Fruit fly (Drosophila melanogaster) whole organism, embryonic: ENCODE data around the gene Srp14.

ENCODE experiments used
- Abd-B ChIP-seq: fragments of 200-800 bp; sonication (Bioruptor generic); optimal IDR thresholded peaks from 2 replicates; lab custom pipeline; 2018; ENCODE audit warnings: missing biosample characterization, mild to moderate bottlenecking, missing genetic modification characterization, moderate library complexity
- Asciz ChIP-seq: fragments of 200-800 bp; sonication (Bioruptor generic); optimal IDR thresholded peaks from 2 replicates; lab custom pipeline; 2017; ENCODE audit warnings: missing biosample characterization, mild to moderate bottlenecking, missing genetic modification characterization, missing genetic modification reagents
- Bgb ChIP-seq: fragments of 200-800 bp; sonication (Bioruptor generic); IDR thresholded peaks from 2 replicates; pipeline ENCODE4 v1.3.6; 2022; ENCODE audit warnings: missing biosample characterization, missing genetic modification characterization; ENCODE audit not compliant: partially characterized antibody
- CG10267 ChIP-seq: fragments of 200-800 bp; sonication (Bioruptor generic); optimal IDR thresholded peaks from 2 replicates; lab custom pipeline; 2018; ENCODE audit warnings: missing biosample characterization, mild to moderate bottlenecking, missing genetic modification characterization, moderate library complexity
- CG10366 ChIP-seq: fragments of 200-800 bp; sonication (Bioruptor generic); IDR thresholded peaks from 2 replicates; pipeline ENCODE4 v1.3.6; 2022; ENCODE audit warnings: missing biosample characterization, missing genetic modification characterization
- CG10979 ChIP-seq: fragments of 200-800 bp; sonication (Bioruptor generic); optimal IDR thresholded peaks from 2 replicates; lab custom pipeline; 2018; ENCODE audit warnings: missing biosample characterization, mild to moderate bottlenecking, missing genetic modification characterization, moderate library complexity
- CG12219 ChIP-seq: fragments of 200-800 bp; sonication (Bioruptor generic); optimal IDR thresholded peaks from 3 replicates; lab custom pipeline; 2018; ENCODE audit warnings: missing biosample characterization, mild to moderate bottlenecking, missing genetic modification characterization
- CG16813 ChIP-seq: fragments of 200-800 bp; sonication (Bioruptor generic); IDR thresholded peaks from 3 replicates; pipeline ENCODE4 v1.3.6; 2022; ENCODE audit warnings: missing biosample characterization, missing genetic modification characterization; ENCODE audit not compliant: partially characterized antibody
- CG17186 ChIP-seq: fragments of 200-800 bp; sonication (Bioruptor generic); optimal IDR thresholded peaks from 3 replicates; lab custom pipeline; 2017; ENCODE audit warnings: missing biosample characterization, missing genetic modification reagents, missing genetic modification characterization
- CG1792 ChIP-seq: fragments of 200-800 bp; sonication (Bioruptor generic); optimal IDR thresholded peaks from 2 replicates; lab custom pipeline; 2016; ENCODE audit warnings: missing biosample characterization, missing genetic modification characterization
- CG18619 ChIP-seq: fragments of 200-800 bp; sonication (Bioruptor generic); optimal IDR thresholded peaks from 3 replicates; lab custom pipeline; 2017; ENCODE audit warnings: missing biosample characterization, mild to moderate bottlenecking, missing genetic modification characterization
- CG30020 ChIP-seq: fragments of 200-800 bp; optimal IDR thresholded peaks from 2 replicates; lab custom pipeline; 2019; ENCODE audit warnings: missing biosample characterization, mild to moderate bottlenecking, missing genetic modification characterization, moderate library complexity
- CG34422 ChIP-seq: fragments of 200-800 bp; sonication (Bioruptor generic); IDR thresholded peaks from 3 replicates; pipeline ENCODE4 v1.3.6; 2022; ENCODE audit warnings: missing biosample characterization, missing genetic modification characterization
- CG3838 ChIP-seq: fragments of 200-800 bp; sonication (Bioruptor generic); optimal IDR thresholded peaks from 3 replicates; lab custom pipeline; 2016; ENCODE audit warnings: missing biosample characterization, missing genetic modification characterization
- CG4424 ChIP-seq: fragments of 200-800 bp; sonication (Bioruptor generic); optimal IDR thresholded peaks from 3 replicates; lab custom pipeline; 2016; ENCODE audit warnings: missing biosample characterization, missing genetic modification characterization
- CG8944 ChIP-seq: fragments of 200-800 bp; sonication (Bioruptor generic); optimal IDR thresholded peaks from 3 replicates; lab custom pipeline; 2016; ENCODE audit warnings: missing biosample characterization, missing genetic modification characterization
- CG9932 ChIP-seq: fragments of 200-800 bp; sonication (Bioruptor generic); IDR thresholded peaks from 2 replicates; pipeline ENCODE4 v1.3.6; 2022; ENCODE audit warnings: missing biosample characterization, missing genetic modification characterization
- Eip74EF ChIP-seq, 2 experiments: fragments of 200-800 bp in 1 of 2; fragments of >200 bp in 1 of 2; sonication (Bioruptor generic) in 1 of 2; optimal IDR thresholded peaks; 2 replicates each; lab custom pipeline; 2017 to 2019; ENCODE audit warnings: missing biosample characterization in 2 of 2, missing genetic modification characterization in 2 of 2, mild to moderate bottlenecking in 1 of 2, moderate library complexity in 1 of 2
- H15 ChIP-seq: fragments of 200-800 bp; sonication (Bioruptor generic); IDR thresholded peaks from 3 replicates; pipeline ENCODE4 v1.3.6; 2022; ENCODE audit warnings: missing biosample characterization, missing genetic modification characterization
- Hmx ChIP-seq: fragments of 200-800 bp; sonication (Bioruptor generic); optimal IDR thresholded peaks from 2 replicates; lab custom pipeline; 2016; ENCODE audit warnings: missing biosample characterization, missing genetic modification characterization
- Hr3 ChIP-seq: fragments of 200-800 bp; sonication (Bioruptor generic); optimal IDR thresholded peaks from 3 replicates; lab custom pipeline; 2016; ENCODE audit warnings: missing biosample characterization, missing genetic modification characterization
- Jarid2 ChIP-seq: fragments of 200-800 bp; sonication (Bioruptor generic); optimal IDR thresholded peaks from 3 replicates; lab custom pipeline; 2017; ENCODE audit warnings: mild to moderate bottlenecking, missing biosample characterization, missing genetic modification reagents, missing genetic modification characterization
- Lhr ChIP-seq: fragments of 200-800 bp; sonication (Bioruptor generic); optimal IDR thresholded peaks from 3 replicates; lab custom pipeline; 2017; ENCODE audit warnings: mild to moderate bottlenecking, missing biosample characterization, missing genetic modification reagents, missing genetic modification characterization
- NK7.1 ChIP-seq: fragments of 200-800 bp; sonication (Bioruptor generic); optimal IDR thresholded peaks from 3 replicates; lab custom pipeline; 2016; ENCODE audit warnings: missing biosample characterization, missing genetic modification characterization
- Oaz ChIP-seq: fragments of 200-800 bp; sonication (Bioruptor generic); IDR thresholded peaks from 2 replicates; pipeline ENCODE4 v1.3.6; 2022; ENCODE audit warnings: missing biosample characterization, missing genetic modification characterization
- Oli ChIP-seq: fragments of 200-800 bp; sonication (Bioruptor generic); optimal IDR thresholded peaks from 2 replicates; lab custom pipeline; 2018; ENCODE audit warnings: missing biosample characterization, mild to moderate bottlenecking, missing genetic modification characterization, moderate library complexity
- PHDP ChIP-seq: fragments of 200-800 bp; sonication (Bioruptor generic); optimal IDR thresholded peaks from 3 replicates; lab custom pipeline; 2018; ENCODE audit warnings: missing biosample characterization, mild to moderate bottlenecking, missing genetic modification characterization, moderate library complexity
- Ptx1 ChIP-seq: fragments of 200-800 bp; sonication (Bioruptor generic); IDR thresholded peaks from 2 replicates; pipeline ENCODE4 v1.3.6; 2022; ENCODE audit warnings: missing biosample characterization, missing genetic modification characterization
- Vsx1 ChIP-seq: fragments of 200-800 bp; sonication (Bioruptor generic); optimal IDR thresholded peaks from 2 replicates; lab custom pipeline; 2017; ENCODE audit warnings: missing biosample characterization, mild to moderate bottlenecking, missing genetic modification characterization, missing genetic modification reagents
- al ChIP-seq: fragments of 200-800 bp; sonication (Bioruptor generic); IDR thresholded peaks from 2 replicates; pipeline ENCODE4 v1.3.6; 2022; ENCODE audit warnings: missing biosample characterization, missing genetic modification characterization
- bab2 ChIP-seq: fragments of 200-800 bp; sonication (Bioruptor generic); optimal IDR thresholded peaks from 2 replicates; lab custom pipeline; 2016; ENCODE audit warnings: missing biosample characterization, missing genetic modification characterization
- cad ChIP-seq: fragments of >200 bp; optimal IDR thresholded peaks from 2 replicates; lab custom pipeline; 2017; ENCODE audit warnings: missing biosample characterization, missing genetic modification characterization
- cg ChIP-seq: fragments of 200-800 bp; sonication (Bioruptor generic); optimal IDR thresholded peaks from 3 replicates; lab custom pipeline; 2019; ENCODE audit warnings: missing biosample characterization, mild to moderate bottlenecking, missing genetic modification characterization, moderate library complexity
- eyg ChIP-seq: fragments of 200-800 bp; sonication (Bioruptor generic); optimal IDR thresholded peaks from 3 replicates; lab custom pipeline; 2016; ENCODE audit warnings: missing biosample characterization, missing genetic modification characterization
- fd96Cb ChIP-seq: fragments of 200-800 bp; sonication (Bioruptor generic); optimal IDR thresholded peaks from 2 replicates; lab custom pipeline; 2018; ENCODE audit warnings: missing biosample characterization, mild to moderate bottlenecking, missing genetic modification characterization, moderate library complexity
- gcm2 ChIP-seq: fragments of 200-800 bp; sonication (Bioruptor generic); optimal IDR thresholded peaks from 2 replicates; lab custom pipeline; 2016; ENCODE audit warnings: missing biosample characterization, missing genetic modification characterization
- gem ChIP-seq: fragments of 200-800 bp; sonication (Bioruptor generic); optimal IDR thresholded peaks from 2 replicates; lab custom pipeline; 2019; ENCODE audit warnings: missing biosample characterization, mild to moderate bottlenecking, missing genetic modification characterization, moderate library complexity
- grn ChIP-seq: fragments of 200-800 bp; sonication (Bioruptor generic); optimal IDR thresholded peaks from 3 replicates; lab custom pipeline; 2017; ENCODE audit warnings: missing biosample characterization, missing genetic modification characterization
- hb ChIP-seq: fragments of 200-800 bp; sonication (Bioruptor generic); IDR thresholded peaks from 3 replicates; pipeline ENCODE4 v1.3.6; 2022; ENCODE audit warnings: missing biosample characterization, missing genetic modification characterization; ENCODE audit not compliant: partially characterized antibody
- hkb ChIP-seq, 2 experiments: fragments of 200-800 bp in 1 of 2; fragments of >200 bp in 1 of 2; sonication (Bioruptor generic) in 1 of 2; IDR thresholded peaks in 1 of 2; optimal IDR thresholded peaks in 1 of 2; 2 replicates each; pipeline versions ENCODE4 v1.3.6 to Lab custom; 2017 to 2022; ENCODE audit warnings: missing biosample characterization in 1 of 2, missing genetic modification characterization in 1 of 2
- jigr1 ChIP-seq: fragments of 200-800 bp; sonication (Bioruptor generic); IDR thresholded peaks from 3 replicates; pipeline ENCODE4 v1.3.6; 2022; ENCODE audit warnings: missing biosample characterization, missing genetic modification characterization
- oc ChIP-seq: fragments of 200-800 bp; sonication (Bioruptor generic); optimal IDR thresholded peaks from 2 replicates; lab custom pipeline; 2018; ENCODE audit warnings: missing biosample characterization, mild to moderate bottlenecking, missing genetic modification characterization, moderate library complexity
- pita ChIP-seq: fragments of 200-800 bp; sonication (Bioruptor generic); optimal IDR thresholded peaks from 2 replicates; lab custom pipeline; 2017; ENCODE audit warnings: missing biosample characterization, mild to moderate bottlenecking, missing genetic modification characterization
- repo ChIP-seq: fragments of 200-800 bp; sonication (Bioruptor generic); optimal IDR thresholded peaks from 2 replicates; lab custom pipeline; 2016; ENCODE audit warnings: missing biosample characterization, missing genetic modification characterization
- sd ChIP-seq: fragments of 200-800 bp; sonication (Bioruptor generic); optimal IDR thresholded peaks from 3 replicates; lab custom pipeline; 2018; ENCODE audit warnings: missing biosample characterization, mild to moderate bottlenecking, missing genetic modification characterization, moderate library complexity
- slbo ChIP-seq: fragments of 200-800 bp; sonication (Bioruptor generic); IDR thresholded peaks from 2 replicates; pipeline ENCODE4 v1.3.6; 2022; ENCODE audit warnings: missing biosample characterization, missing genetic modification characterization
- sob ChIP-seq: fragments of 200-800 bp; sonication (Bioruptor generic); IDR thresholded peaks from 2 replicates; pipeline ENCODE4 v1.3.6; 2022; ENCODE audit warnings: missing biosample characterization, missing genetic modification characterization
- sqz ChIP-seq: fragments of 200-800 bp; sonication (Bioruptor generic); optimal IDR thresholded peaks from 3 replicates; lab custom pipeline; 2018; ENCODE audit warnings: missing biosample characterization, mild to moderate bottlenecking, missing genetic modification characterization
- ssp ChIP-seq: fragments of 200-800 bp; sonication (Bioruptor generic); IDR thresholded peaks from 2 replicates; pipeline ENCODE4 v1.3.6; 2022; ENCODE audit warnings: missing biosample characterization, missing genetic modification characterization
- tll ChIP-seq, 2 experiments: fragments of 200-800 bp in 1 of 2; fragments of >200 bp in 1 of 2; sonication (Bioruptor generic) in 1 of 2; optimal IDR thresholded peaks; 2 replicates each; lab custom pipeline; 2017 to 2019; ENCODE audit warnings: missing biosample characterization in 2 of 2, missing genetic modification characterization in 2 of 2, mild to moderate bottlenecking in 1 of 2, moderate library complexity in 1 of 2

Gene Srp14

DNA sequence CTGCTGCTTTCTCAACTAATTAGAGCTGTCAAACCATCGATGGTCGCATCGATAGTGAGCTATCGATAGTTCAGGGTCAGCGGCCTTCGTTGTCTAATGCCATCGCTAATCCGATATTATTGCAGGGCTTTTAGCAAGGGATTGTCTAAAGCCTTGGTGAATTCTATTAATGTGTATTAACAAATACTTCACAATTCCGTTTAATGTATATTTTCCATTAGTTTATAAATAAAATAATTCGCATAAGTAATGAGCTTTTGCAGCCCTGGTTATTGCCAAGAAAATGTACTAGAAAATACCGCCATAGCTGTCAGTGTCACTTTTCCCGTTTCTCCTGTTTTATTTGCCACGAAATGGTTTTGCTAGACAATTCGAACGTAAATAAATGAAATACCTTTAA is at the start of gene Srp14, which contains the start of gene EloB (continued):
- TF ChIP-seq Jarid2 (GFP tag; lab: Kevin White, UChicago) (no peak), ssp (GFP tag; lab: Robert Waterston, UW) (peak; percentile 54), CG9932 (peak; percentile 95), Ptx1 (GFP tag; lab: Robert Waterston, UW) (peak; percentile 80), jigr1 (GFP tag; lab: Robert Waterston, UW) (no peak), H15 (GFP tag; lab: Robert Waterston, UW) (peak; percentile 72), CG4424 (GFP tag; lab: Kevin White, UChicago) (peak; percentile 84), NK7.1 (peak; percentile 24), Asciz (no peak), sob (GFP tag; lab: Robert Waterston, UW) (peak; percentile 87), slbo (peak; percentile 89), CG12219 (GFP tag; lab: Kevin White, UChicago) (peak; percentile 61), CG3838 (GFP tag; lab: Kevin White, UChicago) (peak; percentile 68), oc (no peak), CG30020 (peak; percentile 75), Hmx (peak; percentile 53), CG18619 (peak; percentile 73), fd96Cb (tag; lab: Kevin White, UChicago) (peak; percentile 62), eyg (peak; percentile 33), cad (GFP tag; lab: Kevin White, UChicago) (no peak), CG34422 (GFP tag; lab: Robert Waterston, UW) (peak; percentile 86), Hr3 (GFP tag; lab: Kevin White, UChicago) (peak; percentile 78), Eip74EF (GFP tag; optimal IDR thresholded peaks at IDR 0.05; lab: Kevin White, UChicago) (no peak), bab2 (GFP tag; lab: Kevin White, UChicago) (peak; percentile 83), repo (peak; percentile 63), CG1792 (GFP tag; lab: Kevin White, UChicago) (peak; percentile 65), hb (peak; percentile 96), cg (GFP tag; lab: Kevin White, UChicago) (no peak), grn (no peak), Oli (tag; lab: Kevin White, UChicago) (peak; percentile 64), CG17186 (peak; percentile 50), CG8944 (GFP tag; lab: Kevin White, UChicago) (peak; percentile 57), gcm2 (GFP tag; lab: Kevin White, UChicago) (no peak), Bgb (GFP tag; lab: Robert Waterston, UW) (peak; percentile 97), CG10366 (peak; percentile 66), al (GFP tag; lab: Robert Waterston, UW) (peak; percentile 78), PHDP (tag; lab: Kevin White, UChicago) (peak; percentile 85), CG10979 (tag; lab: Kevin White, UChicago) (peak; percentile 67), CG16813 (GFP tag; lab: Robert Waterston, UW) (peak; percentile 97), gem (peak; percentile 87), Abd-B (GFP tag; lab: Kevin White, UChicago) (no peak), sqz (GFP tag; lab: Kevin White, UChicago) (no peak), sd (tag; lab: Kevin White, UChicago) (no peak), pita (no peak), Lhr (GFP tag; lab: Kevin White, UChicago) (peak; percentile 77), CG10267 (tag; lab: Kevin White, UChicago) (peak; percentile 83), hkb (optimal IDR thresholded peaks at IDR 0.05; lab: Kevin White, UChicago) (peak; percentile 43), hkb (GFP tag; IDR thresholded peaks at IDR 0.05; lab: Robert Waterston, UW) (peak; percentile 78), tll (GFP tag; optimal IDR thresholded peaks at IDR 0.05; lab: Kevin White, UChicago) (peak in 1 of 2 experiments; percentile 28), Vsx1 (GFP tag; lab: Kevin White, UChicago) (no peak), Oaz (GFP tag; lab: Robert Waterston, UW) (no peak)
